Worm (Caenorhabditis elegans): ENCODE results near the gene srbc-19.

DNA sequence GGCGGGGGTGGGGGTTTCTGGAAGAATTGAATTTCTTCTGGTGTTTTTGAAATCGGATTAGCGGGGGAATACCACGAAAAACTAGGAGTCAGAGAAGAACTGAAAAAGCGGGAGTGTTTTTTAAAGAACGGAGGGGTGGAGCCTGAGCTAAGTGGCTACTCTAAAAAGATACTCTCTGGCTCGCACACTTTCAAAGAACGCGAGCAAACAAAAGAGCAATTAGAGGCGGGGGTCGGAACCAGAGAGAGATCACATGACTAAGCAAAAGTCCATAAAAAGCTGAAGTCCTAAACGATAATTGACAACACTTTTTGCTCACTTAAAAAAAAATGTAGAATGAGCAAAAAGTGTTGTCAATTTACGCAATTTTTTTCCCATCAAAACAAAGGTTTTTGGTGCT is 32.2 kb downstream of the srbc-19 start:
- TF ChIP-seq ceh-9 (tag; optimal IDR thresholded peaks at IDR 0.05) (no peak), Y22D7AL.16 (tag; optimal IDR thresholded peaks at IDR 0.05) (no peak), fax-1 (tag; optimal IDR thresholded peaks at IDR 0.05) (no peak), ceh-34 (tag; optimal IDR thresholded peaks at IDR 0.05) (no peak)
